Worm (Caenorhabditis elegans) whole organism, young adult: ENCODE results near the gene tald-1.

Source experiments
- B0019.2 ChIP-seq: fragments of 200-800 bp; sonication (Bioruptor generic); conservative IDR thresholded peaks from 2 replicates; pipeline ENCODE4 v1.3.6; 2022; ENCODE audit warnings: missing genetic modification reagents, missing genetic modification characterization, missing compliant biosample characterization
- B0336.3 ChIP-seq: fragments of 200-800 bp; sonication (Bioruptor generic); IDR thresholded peaks from 2 replicates; pipeline ENCODE4 v1.3.6; 2022; ENCODE audit warnings: missing genetic modification characterization, missing compliant biosample characterization
- C17E4.6 ChIP-seq: fragments of 200-800 bp; sonication (Bioruptor generic); IDR thresholded peaks from 2 replicates; pipeline ENCODE4 v1.3.6; 2022; ENCODE audit warnings: missing genetic modification reagents, missing genetic modification characterization, missing compliant biosample characterization
- D2030.7 ChIP-seq: fragments of 200-800 bp; sonication (Bioruptor generic); IDR thresholded peaks from 2 replicates; pipeline ENCODE4 v1.3.6; 2022; ENCODE audit warnings: missing genetic modification reagents, missing genetic modification characterization, missing compliant biosample characterization
- F10E7.11 ChIP-seq: sonication (generic microtip); optimal IDR thresholded peaks from 2 replicates; lab custom pipeline; 2017; ENCODE audit warnings: mild to moderate bottlenecking, missing genetic modification characterization, moderate library complexity, missing compliant biosample characterization
- F33H1.4 ChIP-seq: fragments of 200-800 bp; sonication (Bioruptor generic); IDR thresholded peaks from 2 replicates; pipeline ENCODE4 v1.3.6; 2022; ENCODE audit warnings: missing genetic modification reagents, missing genetic modification characterization, missing compliant biosample characterization
- F49E8.2 ChIP-seq: sonication (generic microtip); optimal IDR thresholded peaks from 3 replicates; lab custom pipeline; 2017; ENCODE audit warnings: missing genetic modification characterization, mild to moderate bottlenecking, missing compliant biosample characterization, antibody characterized with exemption, moderate library complexity; ENCODE audit not compliant: insufficient read depth
- F57C9.4 ChIP-seq: sonication (generic microtip); optimal IDR thresholded peaks from 2 replicates; lab custom pipeline; 2017; ENCODE audit warnings: mild to moderate bottlenecking, missing genetic modification characterization, missing compliant biosample characterization
- Y53F4B.3 ChIP-seq: fragments of 200-800 bp; sonication (Bioruptor generic); IDR thresholded peaks from 2 replicates; pipeline ENCODE4 v1.3.6; 2022; ENCODE audit warnings: missing genetic modification reagents, missing genetic modification characterization, missing compliant biosample characterization
- Y53G8AR.9 ChIP-seq: fragments of 200-800 bp; sonication (Bioruptor generic); conservative IDR thresholded peaks from 2 replicates; pipeline ENCODE4 v1.3.6; 2022; ENCODE audit warnings: missing genetic modification reagents, missing genetic modification characterization, missing compliant biosample characterization
- Y95B8A.8 ChIP-seq: fragments of 200-800 bp; sonication (Bioruptor generic); IDR thresholded peaks from 2 replicates; pipeline ENCODE4 v1.3.6; 2022; ENCODE audit warnings: missing genetic modification reagents, missing genetic modification characterization, missing compliant biosample characterization
- ama-1 ChIP-seq, 3 experiments: fragments of 150-350 bp in 1 of 3; sonication (generic microtip) in 2 of 3; optimal IDR thresholded peaks; 2 replicates each; lab custom pipeline; 2014 to 2018; ENCODE audit warnings: missing biosample characterization in 2 of 3, missing genetic modification characterization in 2 of 3, missing genetic modification reagents in 2 of 3
- aptf-2 ChIP-seq: fragments of 200-800 bp; sonication (Bioruptor generic); conservative IDR thresholded peaks from 2 replicates; pipeline ENCODE4 v1.3.6; 2022; ENCODE audit warnings: missing genetic modification reagents, missing genetic modification characterization, missing compliant biosample characterization
- athp-1 ChIP-seq: sonication (generic microtip); optimal IDR thresholded peaks from 2 replicates; lab custom pipeline; 2017; ENCODE audit warnings: mild to moderate bottlenecking, missing genetic modification characterization, missing compliant biosample characterization
- attf-6 ChIP-seq: fragments of 200-800 bp; sonication (Bioruptor generic); IDR thresholded peaks from 2 replicates; pipeline ENCODE4 v1.3.6; 2022; ENCODE audit warnings: missing genetic modification reagents, missing genetic modification characterization, missing compliant biosample characterization
- ceh-27 ChIP-seq: fragments of 200-800 bp; sonication (Bioruptor generic); optimal IDR thresholded peaks from 2 replicates; lab custom pipeline; 2018; ENCODE audit warnings: mild to moderate bottlenecking, missing genetic modification characterization, moderate library complexity, missing compliant biosample characterization
- ceh-40 ChIP-seq: fragments of 200-800 bp; sonication (Bioruptor generic); IDR thresholded peaks from 2 replicates; pipeline ENCODE4 v1.3.6; 2022; ENCODE audit warnings: missing genetic modification characterization, missing compliant biosample characterization
- ceh-91 ChIP-seq: fragments of 200-800 bp; sonication (Bioruptor generic); IDR thresholded peaks from 2 replicates; pipeline ENCODE4 v1.3.6; 2022; ENCODE audit warnings: missing genetic modification reagents, missing genetic modification characterization, missing compliant biosample characterization
- chd-7 ChIP-seq: sonication (generic microtip); optimal IDR thresholded peaks from 2 replicates; lab custom pipeline; 2016; ENCODE audit warnings: mild to moderate bottlenecking, missing genetic modification characterization, moderate library complexity, missing compliant biosample characterization
- die-1 ChIP-seq: sonication (generic microtip); optimal IDR thresholded peaks from 2 replicates; lab custom pipeline; 2016; ENCODE audit warnings: missing genotype, mild to moderate bottlenecking, missing genetic modification characterization, missing compliant biosample characterization
- ekl-4 ChIP-seq: fragments of 200-800 bp; sonication (Bioruptor generic); IDR thresholded peaks from 2 replicates; pipeline ENCODE4 v1.3.6; 2022; ENCODE audit warnings: missing genetic modification reagents, missing genetic modification characterization, missing compliant biosample characterization
- him-1 ChIP-seq: sonication (generic microtip); optimal IDR thresholded peaks from 2 replicates; lab custom pipeline; 2016; ENCODE audit warnings: missing genotype, missing genetic modification reagents, missing genetic modification characterization, missing compliant biosample characterization
- hmg-1.2 ChIP-seq: fragments of 200-800 bp; sonication (Bioruptor generic); IDR thresholded peaks from 2 replicates; pipeline ENCODE4 v1.3.6; 2022; ENCODE audit warnings: missing genetic modification reagents, missing genetic modification characterization, missing compliant biosample characterization
- hrde-1 ChIP-seq: sonication (generic microtip); optimal IDR thresholded peaks from 2 replicates; lab custom pipeline; 2016; ENCODE audit warnings: missing genetic modification characterization, mild to moderate bottlenecking, missing compliant biosample characterization, moderate library complexity, missing genotype, missing genetic modification reagents, borderline replicate concordance
- hsf-1 ChIP-seq: fragments of 200-800 bp; sonication (Bioruptor generic); IDR thresholded peaks from 2 replicates; pipeline ENCODE4 v1.3.6; 2022; ENCODE audit warnings: missing genetic modification reagents, missing genetic modification characterization, missing compliant biosample characterization
- let-526 ChIP-seq: fragments of 200-800 bp; sonication (Bioruptor generic); IDR thresholded peaks from 2 replicates; pipeline ENCODE4 v1.3.6; 2022; ENCODE audit warnings: missing genetic modification reagents, missing genetic modification characterization, missing compliant biosample characterization
- lin-54 ChIP-seq: fragments of 200-800 bp; sonication (Bioruptor generic); optimal IDR thresholded peaks from 2 replicates; lab custom pipeline; 2018; ENCODE audit warnings: mild to moderate bottlenecking, missing genetic modification characterization, missing compliant biosample characterization
- lir-1 ChIP-seq: fragments of 200-800 bp; sonication (Bioruptor generic); conservative IDR thresholded peaks from 2 replicates; pipeline ENCODE4 v1.3.6; 2022; ENCODE audit warnings: missing genetic modification reagents, missing genetic modification characterization, missing compliant biosample characterization
- lsl-1 ChIP-seq: fragments of 200-800 bp; sonication (Bioruptor generic); optimal IDR thresholded peaks from 2 replicates; lab custom pipeline; 2018; ENCODE audit warnings: mild to moderate bottlenecking, missing genetic modification characterization, moderate library complexity, missing compliant biosample characterization
- madf-3 ChIP-seq: fragments of 200-800 bp; sonication (Bioruptor generic); IDR thresholded peaks from 2 replicates; pipeline ENCODE4 v1.3.6; 2022; ENCODE audit warnings: missing genetic modification reagents, missing genetic modification characterization, missing compliant biosample characterization
- madf-6 ChIP-seq: fragments of 200-800 bp; sonication (Bioruptor generic); IDR thresholded peaks from 2 replicates; pipeline ENCODE4 v1.3.6; 2022; ENCODE audit warnings: missing genetic modification reagents, missing genetic modification characterization, missing compliant biosample characterization
- madf-8 ChIP-seq: fragments of 200-800 bp; sonication (Bioruptor generic); conservative IDR thresholded peaks from 2 replicates; pipeline ENCODE4 v1.3.6; 2022; ENCODE audit warnings: missing genetic modification reagents, missing genetic modification characterization, missing compliant biosample characterization
- mcd-1 ChIP-seq: fragments of 200-800 bp; sonication (Bioruptor generic); IDR thresholded peaks from 2 replicates; pipeline ENCODE4 v1.3.6; 2022; ENCODE audit warnings: missing genetic modification reagents, missing genetic modification characterization, missing compliant biosample characterization
- nhr-90 ChIP-seq: sonication (generic microtip); optimal IDR thresholded peaks from 2 replicates; lab custom pipeline; 2016; ENCODE audit warnings: missing genotype, mild to moderate bottlenecking, missing genetic modification characterization, missing compliant biosample characterization
- rec-8 ChIP-seq, 2 experiments: sonication (generic microtip); optimal IDR thresholded peaks; 2 replicates each; lab custom pipeline; 2016; ENCODE audit warnings: mild to moderate bottlenecking in 2 of 2, missing genetic modification characterization in 2 of 2, missing genetic modification reagents in 2 of 2, missing genotype in 2 of 2, missing biosample characterization in 1 of 2, missing compliant biosample characterization in 1 of 2, moderate library complexity in 1 of 2
- sea-2 ChIP-seq: fragments of 200-800 bp; sonication (Bioruptor generic); IDR thresholded peaks from 2 replicates; pipeline ENCODE4 v1.3.6; 2022; ENCODE audit warnings: missing genetic modification characterization, missing compliant biosample characterization
- snpc-1.3 ChIP-seq: sonication (generic microtip); optimal IDR thresholded peaks from 2 replicates; lab custom pipeline; 2017; ENCODE audit warnings: missing genetic modification characterization, mild to moderate bottlenecking, missing compliant biosample characterization, antibody characterized with exemption, moderate library complexity, missing genotype, missing genetic modification reagents; ENCODE audit not compliant: insufficient read depth
- snpc-3.4 ChIP-seq: sonication (generic microtip); optimal IDR thresholded peaks from 2 replicates; lab custom pipeline; 2017; ENCODE audit warnings: missing genetic modification characterization, mild to moderate bottlenecking, missing compliant biosample characterization, antibody characterized with exemption, moderate library complexity, missing genotype, missing genetic modification reagents
- snpc-4 ChIP-seq, 5 experiments: fragments of 150-350 bp in 1 of 5; sonication (generic microtip) in 4 of 5; optimal IDR thresholded peaks; 2 replicates each; lab custom pipeline; 2014 to 2018; ENCODE audit warnings: missing genetic modification characterization in 5 of 5, missing biosample characterization in 3 of 5, antibody characterized with exemption in 2 of 5, mild to moderate bottlenecking in 2 of 5, missing compliant biosample characterization in 2 of 5, missing genotype in 2 of 5, moderate library complexity in 2 of 5, missing genetic modification reagents in 1 of 5
- tbp1 ChIP-seq: fragments of 200-800 bp; sonication (Bioruptor generic); optimal IDR thresholded peaks from 2 replicates; lab custom pipeline; 2018; ENCODE audit warnings: mild to moderate bottlenecking, missing genetic modification characterization, missing compliant biosample characterization
- tlf-1 ChIP-seq: fragments of 200-800 bp; sonication (Bioruptor generic); optimal IDR thresholded peaks from 2 replicates; lab custom pipeline; 2018; ENCODE audit warnings: mild to moderate bottlenecking, missing genetic modification characterization, missing compliant biosample characterization
- xnd-1 ChIP-seq: sonication (generic microtip); optimal IDR thresholded peaks from 2 replicates; lab custom pipeline; 2016; ENCODE audit warnings: missing genotype, missing genetic modification reagents, missing genetic modification characterization, missing compliant biosample characterization

The tald-1 gene

ce11 chrIV:4393488-4393887, 7.0 kb downstream of the tald-1 start:
- TF ChIP-seq F57C9.4 (tag; lab: Kevin White, UChicago) = no peak
- peak; percentile 41 for TF ChIP-seq hmg-1.2 (GFP tag; lab: Robert Waterston, UW)
- TF ChIP-seq him-1 (tag; lab: Kevin White, UChicago) = peak; percentile 15
- peak; percentile 75 for TF ChIP-seq D2030.7 (GFP tag; lab: Robert Waterston, UW)
- TF ChIP-seq athp-1 (tag; lab: Kevin White, UChicago) = peak; percentile 1
- TF ChIP-seq snpc-3.4 (tag; lab: Kevin White, UChicago) = peak; percentile 14
- TF ChIP-seq lsl-1 (GFP tag; lab: Kevin White, UChicago) = peak; percentile 95
- TF ChIP-seq ceh-91 (GFP tag; lab: Robert Waterston, UW) = peak; percentile 63
- TF ChIP-seq sea-2 (GFP tag; lab: Robert Waterston, UW) = no peak
- peak; percentile 94 for TF ChIP-seq F33H1.4 (GFP tag; lab: Robert Waterston, UW)
- TF ChIP-seq chd-7 (tag; lab: Kevin White, UChicago) = no peak
- no peak for TF ChIP-seq Y53F4B.3
- peak; percentile 87 for TF ChIP-seq xnd-1 (tag; lab: Kevin White, UChicago)
- peak; percentile 17 for TF ChIP-seq tbp1 (GFP tag; lab: Kevin White, UChicago)
- peak; percentile 6 for TF ChIP-seq snpc-4 (GFP tag; optimal IDR thresholded peaks at IDR 0.05; lab: Kevin White, UChicago)
- TF ChIP-seq snpc-4 (tag; optimal IDR thresholded peaks at IDR 0.05; lab: Kevin White, UChicago) = peak in 1 of 4 experiments; percentile 56
- TF ChIP-seq lin-54 (GFP tag; lab: Kevin White, UChicago) = peak; percentile 27
- peak; percentile 71; the same call in 1 of the 2 replicates for TF ChIP-seq Y95B8A.8 (GFP tag; lab: Robert Waterston, UW)
- TF ChIP-seq madf-8 (GFP tag; lab: Robert Waterston, UW) = peak; percentile 69
- peak; percentile 75; the same call in 1 of the 2 replicates for TF ChIP-seq madf-3 (GFP tag; lab: Robert Waterston, UW)
- no peak for TF ChIP-seq ama-1 (optimal IDR thresholded peaks at IDR 0.05; lab: Kevin White, UChicago)
- TF ChIP-seq ama-1 (GFP tag; optimal IDR thresholded peaks at IDR 0.05; lab: Kevin White, UChicago) = no peak
- TF ChIP-seq lir-1 (GFP tag; lab: Robert Waterston, UW) = no peak
- peak; percentile 89 for TF ChIP-seq madf-6 (GFP tag; lab: Robert Waterston, UW)
- peak; percentile 60; the same call in 1 of the 2 replicates for TF ChIP-seq ekl-4
- 0 out of 2 replicates have a peak, but pooled peaks have one; percentile 5 for TF ChIP-seq B0019.2 (GFP tag; lab: Robert Waterston, UW)
- TF ChIP-seq aptf-2 (GFP tag; lab: Robert Waterston, UW) = 0 out of 2 replicates have a peak, but pooled peaks have one; percentile 18
- no peak for TF ChIP-seq nhr-90 (tag; lab: Kevin White, UChicago)
- TF ChIP-seq F49E8.2 (tag; lab: Kevin White, UChicago) = peak; percentile 54
- peak; percentile 61 for TF ChIP-seq mcd-1 (GFP tag; lab: Robert Waterston, UW)
- TF ChIP-seq attf-6 (GFP tag; lab: Robert Waterston, UW) = 0 out of 2 replicates have a peak, but pooled peaks have one; percentile 22
- TF ChIP-seq F10E7.11 (tag; lab: Kevin White, UChicago) = no peak
- peak; percentile 41; the same call in 1 of the 2 replicates for TF ChIP-seq Y53G8AR.9 (GFP tag; lab: Robert Waterston, UW)
- no peak for TF ChIP-seq C17E4.6 (GFP tag; lab: Robert Waterston, UW)
- TF ChIP-seq rec-8 (tag; optimal IDR thresholded peaks at IDR 0.05; lab: Kevin White, UChicago) = no peak
- TF ChIP-seq hrde-1 = peak; percentile 49
- TF ChIP-seq die-1 (tag; lab: Kevin White, UChicago) = no peak
- TF ChIP-seq tlf-1 (GFP tag; lab: Kevin White, UChicago) = peak; percentile 32
- TF ChIP-seq B0336.3 (GFP tag; lab: Robert Waterston, UW) = peak; percentile 29; the same call in 1 of the 2 replicates
- TF ChIP-seq let-526 (GFP tag; lab: Robert Waterston, UW) = no peak
- no peak for TF ChIP-seq ceh-27
- no peak for TF ChIP-seq ceh-40
- TF ChIP-seq snpc-1.3 (tag; lab: Kevin White, UChicago) = peak; percentile 37
- peak; percentile 48; the same call in 1 of the 2 replicates for TF ChIP-seq hsf-1 (GFP tag; lab: Robert Waterston, UW)
